Worm (Caenorhabditis elegans) whole organism, L1 larva: ENCODE data around the gene R03E9.2.

Experiments used
- C04F5.9 ChIP-seq: sonication (generic microtip); optimal IDR thresholded peaks from 2 replicates; lab custom pipeline; 2016; ENCODE audit warnings: missing genetic modification characterization, missing compliant biosample characterization
- C16A3.4 ChIP-seq: fragments of 150-350 bp; optimal IDR thresholded peaks from 2 replicates; lab custom pipeline; 2014; ENCODE audit warnings: missing biosample characterization, missing genetic modification characterization
- C34B4.2 ChIP-seq: sonication (generic microtip); optimal IDR thresholded peaks from 2 replicates; lab custom pipeline; 2017; ENCODE audit warnings: mild to moderate bottlenecking, missing genetic modification characterization, missing compliant biosample characterization
- aha-1 ChIP-seq: fragments of 150-350 bp; optimal IDR thresholded peaks from 2 replicates; lab custom pipeline; 2014; ENCODE audit warnings: missing biosample characterization, missing genetic modification characterization
- alr-1 ChIP-seq: fragments of 200-800 bp; sonication (Bioruptor generic); optimal IDR thresholded peaks from 2 replicates; lab custom pipeline; 2018; ENCODE audit warnings: borderline replicate concordance, mild to moderate bottlenecking, missing genetic modification characterization, missing compliant biosample characterization
- ama-1 ChIP-seq: fragments of 150-350 bp; optimal IDR thresholded peaks from 2 replicates; lab custom pipeline; 2014
- blmp-1 ChIP-seq: fragments of 150-350 bp; optimal IDR thresholded peaks from 2 replicates; lab custom pipeline; 2014; ENCODE audit warnings: missing biosample characterization, missing genetic modification characterization
- ceh-8 ChIP-seq: fragments of 200-800 bp; sonication (Bioruptor generic); optimal IDR thresholded peaks from 2 replicates; lab custom pipeline; 2018; ENCODE audit warnings: mild to moderate bottlenecking, missing genetic modification characterization, moderate library complexity, missing compliant biosample characterization
- ceh-82 ChIP-seq, 3 experiments: fragments of 150-350 bp in 1 of 3; sonication (generic microtip) in 2 of 3; optimal IDR thresholded peaks; 2 replicates each; lab custom pipeline; 2014 to 2017; ENCODE audit warnings: missing biosample characterization in 3 of 3, missing genetic modification characterization in 3 of 3
- ceh-88 ChIP-seq: fragments of 200-800 bp; sonication (Bioruptor generic); IDR thresholded peaks from 2 replicates; pipeline ENCODE4 v1.3.6; 2022; ENCODE audit warnings: missing genetic modification characterization, missing compliant biosample characterization
- ceh-90 ChIP-seq: sonication (generic microtip); optimal IDR thresholded peaks from 2 replicates; lab custom pipeline; 2016; ENCODE audit warnings: missing genetic modification characterization, missing compliant biosample characterization
- dpl-1 ChIP-seq, 3 experiments: fragments of 150-350 bp in 2 of 3; sonication (generic microtip) in 1 of 3; optimal IDR thresholded peaks; 2 replicates each; lab custom pipeline; 2014 to 2017; ENCODE audit warnings: missing biosample characterization in 3 of 3, missing genetic modification characterization in 3 of 3, missing genetic modification reagents in 3 of 3
- dsc-1 ChIP-seq: sonication (generic microtip); optimal IDR thresholded peaks from 2 replicates; lab custom pipeline; 2016; ENCODE audit warnings: mild to moderate bottlenecking, missing genetic modification characterization, missing compliant biosample characterization
- efl-1 ChIP-seq, 4 experiments: fragments of 150-350 bp; optimal IDR thresholded peaks in 3 of 4; peaks in 1 of 4; 1 replicate in 1 of 4; 2 replicates in 3 of 4; lab custom pipeline; 2014; ENCODE audit warnings: missing biosample characterization in 2 of 4, missing genetic modification characterization in 2 of 4, missing genetic modification reagents in 2 of 4
- elt-2 ChIP-seq: sonication (generic microtip); optimal IDR thresholded peaks from 2 replicates; lab custom pipeline; 2016; ENCODE audit warnings: missing genetic modification characterization, mild to moderate bottlenecking, inconsistent platforms, missing compliant biosample characterization, missing genetic modification reagents
- fkh-10 ChIP-seq: sonication (generic microtip); optimal IDR thresholded peaks from 2 replicates; lab custom pipeline; 2017; ENCODE audit warnings: missing biosample characterization, missing genetic modification reagents, missing genetic modification characterization
- fkh-4 ChIP-seq: sonication (generic microtip); optimal IDR thresholded peaks from 2 replicates; lab custom pipeline; 2016; ENCODE audit warnings: missing compliant biosample characterization, missing genetic modification characterization, borderline replicate concordance
- fkh-8 ChIP-seq: sonication (generic microtip); optimal IDR thresholded peaks from 2 replicates; lab custom pipeline; 2016; ENCODE audit warnings: mild to moderate bottlenecking, missing genetic modification characterization, missing compliant biosample characterization
- irx-1 ChIP-seq: sonication (generic microtip); optimal IDR thresholded peaks from 2 replicates; lab custom pipeline; 2016; ENCODE audit warnings: missing genetic modification characterization, missing compliant biosample characterization
- jun-1 ChIP-seq: fragments of 150-350 bp; optimal IDR thresholded peaks from 2 replicates; lab custom pipeline; 2014; ENCODE audit warnings: missing biosample characterization, missing genetic modification reagents, missing genetic modification characterization
- lin-14 ChIP-seq: fragments of 200-800 bp; sonication (Bioruptor generic); optimal IDR thresholded peaks from 2 replicates; lab custom pipeline; 2018; ENCODE audit warnings: mild to moderate bottlenecking, missing genetic modification characterization, moderate library complexity, missing compliant biosample characterization
- lin-35 ChIP-seq, 2 experiments: fragments of 150-350 bp; optimal IDR thresholded peaks; 2 replicates each; lab custom pipeline; 2014; ENCODE audit warnings: missing biosample characterization in 2 of 2, missing genetic modification characterization in 2 of 2, missing genetic modification reagents in 2 of 2
- lsy-2 ChIP-seq, 2 experiments: fragments of 150-350 bp; optimal IDR thresholded peaks; 2 replicates each; lab custom pipeline; 2014; ENCODE audit warnings: missing biosample characterization in 2 of 2, missing genetic modification characterization in 2 of 2
- mab-9 ChIP-seq: fragments of 200-800 bp; sonication (Bioruptor generic); IDR thresholded peaks from 2 replicates; pipeline ENCODE4 v1.3.6; 2022; ENCODE audit warnings: missing genetic modification reagents, missing genetic modification characterization, missing compliant biosample characterization
- mep-1 ChIP-seq: fragments of 150-350 bp; optimal IDR thresholded peaks from 2 replicates; lab custom pipeline; 2014; ENCODE audit warnings: missing biosample characterization, missing genetic modification characterization
- nhr-11 ChIP-seq: fragments of 150-350 bp; optimal IDR thresholded peaks from 2 replicates; lab custom pipeline; 2014; ENCODE audit warnings: missing biosample characterization, missing genetic modification characterization
- nhr-19 ChIP-seq: fragments of 200-800 bp; sonication (Bioruptor generic); conservative IDR thresholded peaks from 2 replicates; pipeline ENCODE4 v1.3.6; 2022; ENCODE audit warnings: missing genetic modification characterization, missing compliant biosample characterization
- nhr-20 ChIP-seq: sonication (generic microtip); optimal IDR thresholded peaks from 2 replicates; lab custom pipeline; 2016; ENCODE audit warnings: mild to moderate bottlenecking, missing genetic modification characterization, missing compliant biosample characterization
- nhr-237 ChIP-seq: fragments of 150-350 bp; optimal IDR thresholded peaks from 2 replicates; lab custom pipeline; 2014; ENCODE audit warnings: missing biosample characterization, missing genetic modification characterization
- nhr-47 ChIP-seq: sonication (generic microtip); optimal IDR thresholded peaks from 2 replicates; lab custom pipeline; 2016; ENCODE audit warnings: mild to moderate bottlenecking, missing genetic modification characterization, moderate library complexity, missing compliant biosample characterization
- nhr-71 ChIP-seq: sonication (generic microtip); optimal IDR thresholded peaks from 2 replicates; lab custom pipeline; 2016; ENCODE audit warnings: mild to moderate bottlenecking, missing genetic modification characterization, moderate library complexity, missing compliant biosample characterization
- nhr-77 ChIP-seq: fragments of 150-350 bp; optimal IDR thresholded peaks from 2 replicates; lab custom pipeline; 2014; ENCODE audit warnings: missing biosample characterization, missing genetic modification characterization
- nhr-90 ChIP-seq: sonication (generic microtip); optimal IDR thresholded peaks from 2 replicates; lab custom pipeline; 2016; ENCODE audit warnings: mild to moderate bottlenecking, missing genetic modification characterization, missing compliant biosample characterization; ENCODE audit not compliant: poor library complexity
- skn-1 ChIP-seq: fragments of 150-350 bp; optimal IDR thresholded peaks from 2 replicates; lab custom pipeline; 2014; ENCODE audit warnings: missing biosample characterization, missing genetic modification characterization
- snpc-4 ChIP-seq: fragments of 150-350 bp; optimal IDR thresholded peaks from 2 replicates; lab custom pipeline; 2014; ENCODE audit warnings: missing biosample characterization, missing genetic modification characterization
- snu-23 ChIP-seq: sonication (generic microtip); optimal IDR thresholded peaks from 2 replicates; lab custom pipeline; 2016; ENCODE audit warnings: missing genetic modification characterization, missing compliant biosample characterization
- sox-4 ChIP-seq: sonication (generic microtip); optimal IDR thresholded peaks from 2 replicates; lab custom pipeline; 2016; ENCODE audit warnings: missing genetic modification characterization, missing compliant biosample characterization
- sptf-1 ChIP-seq: fragments of 150-350 bp; optimal IDR thresholded peaks from 2 replicates; lab custom pipeline; 2014; ENCODE audit warnings: missing biosample characterization, missing genetic modification characterization
- sup-37 ChIP-seq: fragments of 200-800 bp; sonication (Bioruptor generic); optimal IDR thresholded peaks from 2 replicates; lab custom pipeline; 2018; ENCODE audit warnings: mild to moderate bottlenecking, missing genetic modification characterization, missing compliant biosample characterization
- swsn-7 ChIP-seq: sonication (generic microtip); optimal IDR thresholded peaks from 2 replicates; lab custom pipeline; 2016; ENCODE audit warnings: missing genetic modification characterization, missing compliant biosample characterization
- tbx-2 ChIP-seq: sonication (generic microtip); optimal IDR thresholded peaks from 2 replicates; lab custom pipeline; 2016; ENCODE audit warnings: missing genetic modification characterization, missing compliant biosample characterization
- unc-86 ChIP-seq: sonication (generic microtip); optimal IDR thresholded peaks from 2 replicates; lab custom pipeline; 2016; ENCODE audit warnings: missing genetic modification characterization, missing compliant biosample characterization
- unc-98 ChIP-seq: fragments of 200-800 bp; sonication (Bioruptor generic); IDR thresholded peaks from 2 replicates; pipeline ENCODE4 v1.3.6; 2022; ENCODE audit warnings: missing genetic modification characterization, missing compliant biosample characterization
- xbp-1 ChIP-seq: sonication (generic microtip); optimal IDR thresholded peaks from 2 replicates; lab custom pipeline; 2016; ENCODE audit warnings: missing genetic modification characterization, missing compliant biosample characterization
- zip-4 ChIP-seq: fragments of 200-800 bp; sonication (Bioruptor generic); optimal IDR thresholded peaks from 2 replicates; lab custom pipeline; 2018; ENCODE audit warnings: mild to moderate bottlenecking, missing genetic modification characterization, moderate library complexity, missing compliant biosample characterization

Gene R03E9.2

DNA sequence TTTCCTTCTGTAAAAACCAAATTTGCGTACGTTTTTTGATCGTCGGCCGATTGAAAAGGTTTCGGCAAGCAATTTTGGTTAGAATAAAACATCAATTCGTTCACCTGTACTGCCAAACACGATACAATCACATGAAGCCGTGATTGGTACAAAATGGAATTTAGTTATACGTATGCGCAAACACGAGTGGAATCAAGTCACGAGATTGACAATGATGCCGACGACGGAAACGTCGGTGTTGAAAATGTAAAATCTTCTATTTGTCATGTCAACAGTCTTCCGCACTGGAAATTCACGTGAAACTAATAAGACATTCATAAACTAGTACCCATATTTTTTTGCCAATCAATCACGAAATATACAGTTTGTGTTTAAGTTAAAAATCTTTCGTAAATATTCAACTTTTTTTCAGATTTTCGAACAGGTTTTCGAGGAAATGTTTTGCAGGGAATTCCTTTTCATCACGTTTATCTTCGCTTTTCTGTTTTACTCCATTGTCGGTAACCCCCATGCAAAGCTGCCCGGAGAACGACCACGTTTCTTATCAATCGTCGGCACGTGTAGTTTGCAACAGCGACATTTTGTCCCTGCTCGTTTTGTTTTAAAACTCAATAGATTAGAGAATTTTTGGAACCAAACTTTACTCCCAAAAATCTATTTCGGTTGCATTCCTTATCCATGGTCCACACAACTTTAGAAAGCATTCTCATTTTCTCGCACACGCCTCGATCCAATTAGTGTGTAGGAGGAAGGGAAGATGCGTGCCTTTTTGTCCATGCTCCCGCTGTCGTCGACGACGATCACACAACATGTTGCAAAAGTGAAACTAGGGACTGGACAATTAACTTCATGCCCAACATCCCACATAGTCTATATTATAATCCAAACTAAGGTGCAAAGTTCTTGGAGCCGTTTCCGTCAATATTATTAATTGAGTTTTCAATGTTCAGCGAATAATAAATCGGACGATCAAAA is 6.2 kb upstream of the R03E9.2 start (continued):
- TF ChIP-seq lsy-2 (tag; optimal IDR thresholded peaks at IDR 0.05; lab: Kevin White, UChicago) (peak; percentile 18 to 43), tbx-2 (tag; lab: Kevin White, UChicago) (peak; percentile 59), C16A3.4 (tag; lab: Kevin White, UChicago) (peak; percentile 40), efl-1 (optimal IDR thresholded peaks at IDR 0.05; lab: Kevin White, UChicago) (no peak), efl-1 (GFP tag; optimal IDR thresholded peaks at IDR 0.05 in 1 of 2; lab: Kevin White, UChicago) (peak in 1 of 2 experiments; percentile 2), irx-1 (tag; lab: Kevin White, UChicago) (peak; percentile 61), sptf-1 (no peak), ceh-88 (GFP tag; lab: Robert Waterston, UW) (peak; percentile 36; the same call in 1 of the 2 replicates), C04F5.9 (tag; lab: Kevin White, UChicago) (no peak), unc-86 (tag; lab: Kevin White, UChicago) (no peak), elt-2 (peak; percentile 75), fkh-8 (tag; lab: Kevin White, UChicago) (peak; percentile 28), sox-4 (tag; lab: Kevin White, UChicago) (peak; percentile 3), lin-35 (GFP tag; optimal IDR thresholded peaks at IDR 0.05; lab: Kevin White, UChicago) (peak in 1 of 2 experiments; percentile 56), nhr-71 (tag; lab: Kevin White, UChicago) (peak; percentile 88), nhr-11 (tag; lab: Kevin White, UChicago) (no peak), lin-14 (GFP tag; lab: Kevin White, UChicago) (peak; percentile 75), ceh-82 (tag; optimal IDR thresholded peaks at IDR 0.05; lab: Kevin White, UChicago) (no peak), nhr-90 (tag; lab: Kevin White, UChicago) (peak; percentile 58), snu-23 (GFP tag; lab: Kevin White, UChicago) (peak; percentile 75), nhr-47 (tag; lab: Kevin White, UChicago) (peak; percentile 42), alr-1 (tag; lab: Kevin White, UChicago) (no peak), blmp-1 (tag; lab: Kevin White, UChicago) (peak; percentile 50), ama-1 (lab: Kevin White, UChicago) (no peak), swsn-7 (peak; percentile 38), dsc-1 (tag; lab: Kevin White, UChicago) (peak; percentile 46), skn-1 (peak; percentile 4)
- TF ChIP-seq, all 84 proteins: peak for 34

ce11 chrX:6738535-6738934 is 5.4 kb upstream of the R03E9.2 start:
- no peak for TF ChIP-seq aha-1
- TF ChIP-seq mab-9 (GFP tag; lab: Robert Waterston, UW): 0 out of 2 replicates have a peak, but pooled peaks have one; percentile 8
- peak; percentile 80 for TF ChIP-seq blmp-1 (tag; lab: Kevin White, UChicago)
- TF ChIP-seq ama-1 (lab: Kevin White, UChicago): no peak
- no peak for TF ChIP-seq elt-2
- no peak for TF ChIP-seq ceh-8 (GFP tag; lab: Kevin White, UChicago)
- no peak for TF ChIP-seq skn-1
- TF ChIP-seq nhr-20 (tag; lab: Kevin White, UChicago): no peak
- TF ChIP-seq nhr-237 (tag; lab: Kevin White, UChicago): no peak
- TF ChIP-seq, all 84 proteins: peak for 2

DNA sequence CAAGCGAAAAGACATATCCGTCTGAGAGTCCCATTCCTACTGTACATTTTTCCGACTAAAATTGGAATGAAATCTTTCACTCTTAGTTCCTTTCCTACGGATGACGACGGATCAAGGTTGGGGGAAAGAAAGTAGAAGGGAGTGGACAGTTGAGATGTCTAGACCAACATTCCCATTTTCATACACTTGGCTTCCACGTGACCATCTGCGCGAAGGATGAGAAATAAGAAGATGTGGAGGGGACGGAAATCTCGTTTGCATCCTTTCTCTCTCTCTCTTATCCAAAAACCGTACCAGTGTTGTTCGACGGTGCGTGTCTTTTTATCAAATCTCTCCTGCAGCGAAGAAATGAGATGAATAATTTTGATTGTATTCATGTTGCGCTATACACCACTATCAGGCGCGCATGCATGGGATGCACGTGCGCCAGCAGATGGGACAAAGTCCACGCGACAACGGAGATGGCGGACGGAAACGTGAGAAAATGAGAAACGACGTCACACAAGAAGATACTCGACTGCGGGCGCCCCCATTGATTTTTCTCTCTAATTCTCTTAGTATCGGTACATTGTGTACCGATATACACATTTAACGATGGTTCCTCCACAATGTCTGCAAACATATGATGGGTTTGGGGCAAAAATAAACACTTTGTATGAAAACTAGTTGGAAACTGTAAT is 4.4 kb upstream of the R03E9.2 start:
- TF ChIP-seq tbx-2 (tag; lab: Kevin White, UChicago): peak; percentile 98
- TF ChIP-seq sup-37: peak; percentile 82
- peak; percentile 78 for TF ChIP-seq mep-1 (tag; lab: Kevin White, UChicago)
- TF ChIP-seq nhr-77 (tag; lab: Kevin White, UChicago): peak; percentile 82
- TF ChIP-seq fkh-10 (GFP tag; lab: Kevin White, UChicago): peak; percentile 64
- peak; percentile 56 for TF ChIP-seq zip-4 (GFP tag; lab: Kevin White, UChicago)
- no peak for TF ChIP-seq ceh-90 (tag; lab: Kevin White, UChicago)
- peak; percentile 22 for TF ChIP-seq snpc-4 (tag; lab: Kevin White, UChicago)
- peak; percentile 75 to 82 for TF ChIP-seq lsy-2 (tag; optimal IDR thresholded peaks at IDR 0.05; lab: Kevin White, UChicago)
- peak; percentile 56 to 75 for TF ChIP-seq lin-35 (GFP tag; optimal IDR thresholded peaks at IDR 0.05; lab: Kevin White, UChicago)
- no peak for TF ChIP-seq C34B4.2 (tag; lab: Kevin White, UChicago)
- peak; percentile 40 for TF ChIP-seq fkh-4
- TF ChIP-seq dpl-1 (GFP tag; optimal IDR thresholded peaks at IDR 0.05; lab: Kevin White, UChicago): peak; percentile 25 to 48 (median 42)
- peak in 2 of 3 experiments; percentile 45 to 54 for TF ChIP-seq ceh-82 (tag; optimal IDR thresholded peaks at IDR 0.05; lab: Kevin White, UChicago)
- peak; percentile 80 for TF ChIP-seq jun-1 (tag; lab: Kevin White, UChicago)
- peak; percentile 95 for TF ChIP-seq nhr-19 (GFP tag; lab: Robert Waterston, UW)
- TF ChIP-seq unc-98: 0 out of 2 replicates have a peak, but pooled peaks have one; percentile 45
- TF ChIP-seq xbp-1: peak; percentile 97
